Worm (Caenorhabditis elegans): ENCODE measurements around the gene F14D7.2.

ce11 chrV:14333116-14333515 lies 39.6 kb upstream of the F14D7.2 start, which contains the start of gene srm-4:
- TF ChIP-seq dve-1 (tag; optimal IDR thresholded peaks at IDR 0.05; ENCODE audit: insufficient read depth), result no peak
- no peak for TF ChIP-seq ZK546.5 (tag; optimal IDR thresholded peaks at IDR 0.05)
- TF ChIP-seq nhr-237 (tag; optimal IDR thresholded peaks at IDR 0.05), result no peak
- no peak for TF ChIP-seq pha-4 (GFP tag; IDR thresholded peaks at IDR 0.05)
- TF ChIP-seq pha-4 (tag; optimal IDR thresholded peaks at IDR 0.05), result no peak
- TF ChIP-seq nhr-11 (tag; optimal IDR thresholded peaks at IDR 0.05), result no peak
- TF ChIP-seq unc-62 (GFP tag; optimal IDR thresholded peaks at IDR 0.05 in 1 of 2), result no peak
- TF ChIP-seq unc-62 (tag; optimal IDR thresholded peaks at IDR 0.05), result no peak
- no peak for TF ChIP-seq mep-1 (tag; optimal IDR thresholded peaks at IDR 0.05)
